Worm (Caenorhabditis elegans) whole organism, young adult: Measurements from ENCODE around the gene K10D11.7.

Source experiments
- B0019.2 ChIP-seq: fragments of 200-800 bp; sonication (Bioruptor generic); conservative IDR thresholded peaks from 2 replicates; pipeline ENCODE4 v1.3.6; 2022; ENCODE audit warnings: missing genetic modification reagents, missing genetic modification characterization, missing compliant biosample characterization
- B0336.3 ChIP-seq: fragments of 200-800 bp; sonication (Bioruptor generic); IDR thresholded peaks from 2 replicates; pipeline ENCODE4 v1.3.6; 2022; ENCODE audit warnings: missing genetic modification characterization, missing compliant biosample characterization
- F10E7.11 ChIP-seq: sonication (generic microtip); optimal IDR thresholded peaks from 2 replicates; lab custom pipeline; 2017; ENCODE audit warnings: mild to moderate bottlenecking, missing genetic modification characterization, moderate library complexity, missing compliant biosample characterization
- F23B12.7 ChIP-seq: sonication (generic microtip); optimal IDR thresholded peaks from 2 replicates; lab custom pipeline; 2017; ENCODE audit warnings: missing genetic modification characterization, mild to moderate bottlenecking, missing compliant biosample characterization, antibody characterized with exemption, moderate library complexity; ENCODE audit not compliant: insufficient read depth
- F37B4.10 ChIP-seq: fragments of 200-800 bp; sonication (Bioruptor generic); IDR thresholded peaks from 2 replicates; pipeline ENCODE4 v1.3.6; 2022; ENCODE audit warnings: missing genetic modification characterization, missing compliant biosample characterization
- F49E8.2 ChIP-seq: sonication (generic microtip); optimal IDR thresholded peaks from 3 replicates; lab custom pipeline; 2017; ENCODE audit warnings: missing genetic modification characterization, mild to moderate bottlenecking, missing compliant biosample characterization, antibody characterized with exemption, moderate library complexity; ENCODE audit not compliant: insufficient read depth
- F55B11.4 ChIP-seq: sonication (generic microtip); optimal IDR thresholded peaks from 2 replicates; lab custom pipeline; 2016; ENCODE audit warnings: missing compliant biosample characterization, missing genetic modification characterization, borderline replicate concordance; ENCODE audit not compliant: insufficient read depth
- F57C9.4 ChIP-seq: sonication (generic microtip); optimal IDR thresholded peaks from 2 replicates; lab custom pipeline; 2017; ENCODE audit warnings: mild to moderate bottlenecking, missing genetic modification characterization, missing compliant biosample characterization
- T07F8.4 ChIP-seq: sonication (generic microtip); optimal IDR thresholded peaks from 2 replicates; lab custom pipeline; 2016; ENCODE audit warnings: mild to moderate bottlenecking, missing genetic modification characterization, moderate library complexity, missing compliant biosample characterization
- Y53G8AR.9 ChIP-seq: fragments of 200-800 bp; sonication (Bioruptor generic); conservative IDR thresholded peaks from 2 replicates; pipeline ENCODE4 v1.3.6; 2022; ENCODE audit warnings: missing genetic modification reagents, missing genetic modification characterization, missing compliant biosample characterization
- Y56A3A.18 ChIP-seq: fragments of 200-800 bp; sonication (Bioruptor generic); IDR thresholded peaks from 2 replicates; pipeline ENCODE4 v1.3.6; 2022; ENCODE audit warnings: missing genetic modification reagents, missing genetic modification characterization, missing compliant biosample characterization
- ama-1 ChIP-seq, 3 experiments: fragments of 150-350 bp in 1 of 3; sonication (generic microtip) in 2 of 3; optimal IDR thresholded peaks; 2 replicates each; lab custom pipeline; 2014 to 2018; ENCODE audit warnings: missing biosample characterization in 2 of 3, missing genetic modification characterization in 2 of 3, missing genetic modification reagents in 2 of 3
- attf-6 ChIP-seq: fragments of 200-800 bp; sonication (Bioruptor generic); IDR thresholded peaks from 2 replicates; pipeline ENCODE4 v1.3.6; 2022; ENCODE audit warnings: missing genetic modification reagents, missing genetic modification characterization, missing compliant biosample characterization
- ceh-100 ChIP-seq: fragments of 200-800 bp; sonication (Bioruptor generic); IDR thresholded peaks from 2 replicates; pipeline ENCODE4 v1.3.6; 2022; ENCODE audit warnings: missing genetic modification reagents, missing genetic modification characterization, missing compliant biosample characterization
- ceh-27 ChIP-seq: fragments of 200-800 bp; sonication (Bioruptor generic); optimal IDR thresholded peaks from 2 replicates; lab custom pipeline; 2018; ENCODE audit warnings: mild to moderate bottlenecking, missing genetic modification characterization, moderate library complexity, missing compliant biosample characterization
- die-1 ChIP-seq: sonication (generic microtip); optimal IDR thresholded peaks from 2 replicates; lab custom pipeline; 2016; ENCODE audit warnings: missing genotype, mild to moderate bottlenecking, missing genetic modification characterization, missing compliant biosample characterization
- dox-1 ChIP-seq: fragments of 200-800 bp; sonication (Bioruptor generic); IDR thresholded peaks from 2 replicates; pipeline ENCODE4 v1.3.6; 2022; ENCODE audit warnings: missing genetic modification reagents, missing genetic modification characterization, missing compliant biosample characterization
- efl-1 ChIP-seq: fragments of 150-350 bp; optimal IDR thresholded peaks from 2 replicates; lab custom pipeline; 2014; ENCODE audit warnings: missing biosample characterization, missing genetic modification reagents, missing genetic modification characterization
- egrh-3 ChIP-seq: fragments of 200-800 bp; sonication (Bioruptor generic); IDR thresholded peaks from 2 replicates; pipeline ENCODE4 v1.3.6; 2022; ENCODE audit warnings: missing genetic modification reagents, missing genetic modification characterization, missing compliant biosample characterization
- fkh-3 ChIP-seq: sonication (generic microtip); optimal IDR thresholded peaks from 2 replicates; lab custom pipeline; 2016; ENCODE audit warnings: mild to moderate bottlenecking, missing genetic modification characterization, missing compliant biosample characterization
- hlh-26 ChIP-seq: fragments of 200-800 bp; sonication (Bioruptor generic); conservative IDR thresholded peaks from 2 replicates; pipeline ENCODE4 v1.3.6; 2022; ENCODE audit warnings: missing genetic modification reagents, missing genetic modification characterization, missing compliant biosample characterization
- lin-35 ChIP-seq, 3 experiments: fragments of 150-350 bp in 2 of 3; sonication (generic microtip) in 1 of 3; optimal IDR thresholded peaks; 2 replicates each; lab custom pipeline; 2014 to 2018; ENCODE audit warnings: missing biosample characterization in 3 of 3, missing genetic modification characterization in 3 of 3, missing genetic modification reagents in 3 of 3
- lin-40 ChIP-seq: sonication (generic microtip); optimal IDR thresholded peaks from 2 replicates; lab custom pipeline; 2016; ENCODE audit warnings: missing genetic modification characterization, mild to moderate bottlenecking, missing compliant biosample characterization, missing genotype, missing genetic modification reagents
- lsl-1 ChIP-seq: fragments of 200-800 bp; sonication (Bioruptor generic); optimal IDR thresholded peaks from 2 replicates; lab custom pipeline; 2018; ENCODE audit warnings: mild to moderate bottlenecking, missing genetic modification characterization, moderate library complexity, missing compliant biosample characterization
- madf-10 ChIP-seq: sonication (generic microtip); optimal IDR thresholded peaks from 2 replicates; lab custom pipeline; 2016; ENCODE audit warnings: mild to moderate bottlenecking, missing genetic modification characterization, missing compliant biosample characterization
- madf-3 ChIP-seq: fragments of 200-800 bp; sonication (Bioruptor generic); IDR thresholded peaks from 2 replicates; pipeline ENCODE4 v1.3.6; 2022; ENCODE audit warnings: missing genetic modification reagents, missing genetic modification characterization, missing compliant biosample characterization
- madf-6 ChIP-seq: fragments of 200-800 bp; sonication (Bioruptor generic); IDR thresholded peaks from 2 replicates; pipeline ENCODE4 v1.3.6; 2022; ENCODE audit warnings: missing genetic modification reagents, missing genetic modification characterization, missing compliant biosample characterization
- madf-8 ChIP-seq: fragments of 200-800 bp; sonication (Bioruptor generic); conservative IDR thresholded peaks from 2 replicates; pipeline ENCODE4 v1.3.6; 2022; ENCODE audit warnings: missing genetic modification reagents, missing genetic modification characterization, missing compliant biosample characterization
- nfya-2 ChIP-seq: fragments of 200-800 bp; sonication (Bioruptor generic); IDR thresholded peaks from 2 replicates; pipeline ENCODE4 v1.3.6; 2022; ENCODE audit warnings: missing genetic modification reagents, missing genetic modification characterization, missing compliant biosample characterization
- nhr-179 ChIP-seq: sonication (generic microtip); optimal IDR thresholded peaks from 2 replicates; lab custom pipeline; 2016; ENCODE audit warnings: mild to moderate bottlenecking, missing genetic modification characterization, missing compliant biosample characterization
- nhr-80 ChIP-seq: sonication (generic microtip); optimal IDR thresholded peaks from 2 replicates; lab custom pipeline; 2016; ENCODE audit warnings: missing genetic modification characterization, missing compliant biosample characterization
- nhr-90 ChIP-seq: sonication (generic microtip); optimal IDR thresholded peaks from 2 replicates; lab custom pipeline; 2016; ENCODE audit warnings: missing genotype, mild to moderate bottlenecking, missing genetic modification characterization, missing compliant biosample characterization
- sdz-38 ChIP-seq: sonication (generic microtip); optimal IDR thresholded peaks from 2 replicates; lab custom pipeline; 2016; ENCODE audit warnings: missing genotype, missing genetic modification characterization, missing compliant biosample characterization
- sea-2 ChIP-seq: fragments of 200-800 bp; sonication (Bioruptor generic); IDR thresholded peaks from 2 replicates; pipeline ENCODE4 v1.3.6; 2022; ENCODE audit warnings: missing genetic modification characterization, missing compliant biosample characterization
- tbx-9 ChIP-seq: sonication (generic microtip); optimal IDR thresholded peaks from 2 replicates; lab custom pipeline; 2016; ENCODE audit warnings: borderline replicate concordance, missing genetic modification characterization, inconsistent platforms, missing compliant biosample characterization
- unc-130 ChIP-seq: sonication (generic microtip); optimal IDR thresholded peaks from 2 replicates; lab custom pipeline; 2016; ENCODE audit warnings: missing genetic modification reagents, missing genetic modification characterization, missing compliant biosample characterization
- zfh-2 ChIP-seq: fragments of 200-800 bp; sonication (Bioruptor generic); conservative IDR thresholded peaks from 2 replicates; pipeline ENCODE4 v1.3.6; 2022; ENCODE audit warnings: missing genetic modification reagents, missing genetic modification characterization, missing compliant biosample characterization
- ztf-22 ChIP-seq: fragments of 200-800 bp; sonication (Bioruptor generic); optimal IDR thresholded peaks from 2 replicates; lab custom pipeline; 2018; ENCODE audit warnings: mild to moderate bottlenecking, missing genetic modification characterization, moderate library complexity, missing compliant biosample characterization
- ztf-25 ChIP-seq: fragments of 200-800 bp; sonication (Bioruptor generic); IDR thresholded peaks from 2 replicates; pipeline ENCODE4 v1.3.6; 2022; ENCODE audit warnings: missing genetic modification reagents, missing genetic modification characterization, missing compliant biosample characterization
- ztf-28 ChIP-seq: fragments of 200-800 bp; sonication (Bioruptor generic); IDR thresholded peaks from 2 replicates; pipeline ENCODE4 v1.3.6; 2022; ENCODE audit warnings: missing genetic modification reagents, missing genetic modification characterization, missing compliant biosample characterization

Gene K10D11.7

DNA sequence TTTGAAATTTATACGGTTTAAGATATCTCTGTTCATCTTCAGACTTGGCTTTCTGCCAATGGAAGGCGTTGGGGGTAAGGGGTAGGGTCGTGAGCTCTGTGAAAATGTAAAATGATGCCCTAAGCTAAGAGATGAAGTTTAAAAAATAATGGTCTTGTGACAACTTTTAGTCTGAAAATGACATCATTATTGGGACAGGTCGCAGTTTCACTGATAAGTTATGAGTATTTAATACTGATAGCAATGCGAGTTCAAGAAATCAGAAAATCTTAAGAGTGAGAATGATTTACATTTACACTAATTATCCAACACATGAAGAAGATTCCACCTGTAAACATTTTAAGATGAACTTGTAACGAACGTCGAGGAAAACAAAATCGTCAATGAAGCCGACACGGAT, 31.1 kb downstream of the K10D11.7 start:
- TF ChIP-seq nhr-80 (tag; lab: Kevin White, UChicago) (peak; percentile 5), nfya-2 (GFP tag; lab: Robert Waterston, UW) (no peak)

DNA sequence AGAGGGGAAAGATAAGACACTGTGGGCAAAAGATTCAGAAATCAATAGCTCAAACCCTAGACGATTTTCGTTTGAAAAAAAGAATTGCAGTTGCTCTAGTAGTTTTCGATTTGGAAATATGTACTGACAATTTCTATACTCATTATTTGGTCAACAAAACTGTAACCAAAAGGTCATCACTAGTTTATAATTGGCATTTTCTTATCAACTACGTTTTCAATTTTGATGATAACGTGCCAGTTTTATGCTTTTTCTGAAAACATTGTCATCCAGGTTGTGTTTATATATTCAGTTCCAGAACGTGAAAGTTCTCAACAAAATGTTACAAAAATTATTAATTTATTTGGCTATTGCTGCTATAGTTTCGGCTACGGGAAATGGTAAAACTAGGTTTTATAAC, 33.2 kb downstream of the K10D11.7 start, which contains the start of gene F55G11.8:
Gene F55G11.8, plus strand, starts transcription at position 245 of the 400 bp plus-strand sequence.
- peak; percentile 34 for TF ChIP-seq nhr-80 (tag; lab: Kevin White, UChicago)
- no peak for TF ChIP-seq B0336.3 (GFP tag; lab: Robert Waterston, UW)
- TF ChIP-seq, all 124 proteins: peak for 1

DNA sequence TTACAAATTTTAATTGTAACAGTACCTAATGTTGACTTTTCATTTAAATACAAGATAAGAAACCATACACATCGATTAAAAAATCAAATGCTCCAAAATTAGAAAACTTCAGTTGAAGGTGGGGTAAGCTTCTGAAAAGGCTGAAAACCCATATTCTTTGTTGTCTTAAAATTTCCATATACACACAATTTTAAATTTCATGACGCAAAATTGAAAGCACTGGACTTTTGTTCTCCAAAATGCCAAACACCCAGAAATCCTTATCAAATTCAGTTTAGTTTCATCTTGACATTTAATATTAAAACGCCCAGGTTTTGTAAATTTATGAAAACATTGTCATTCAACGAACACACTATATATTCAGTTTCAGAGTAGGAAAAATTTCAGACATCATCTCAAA, 35.6 kb downstream of the K10D11.7 start, which contains the start of gene F55G11.7:
Gene F55G11.7, plus strand, starts transcription at position 301 of the 400 bp plus-strand sequence.
- TF ChIP-seq Y53G8AR.9 (GFP tag; lab: Robert Waterston, UW) (no peak), hlh-26 (no peak), ztf-25 (GFP tag; lab: Robert Waterston, UW) (no peak), F49E8.2 (no peak), sdz-38 (tag; lab: Kevin White, UChicago) (no peak)
- TF ChIP-seq, all 124 proteins: peak for 0

DNA sequence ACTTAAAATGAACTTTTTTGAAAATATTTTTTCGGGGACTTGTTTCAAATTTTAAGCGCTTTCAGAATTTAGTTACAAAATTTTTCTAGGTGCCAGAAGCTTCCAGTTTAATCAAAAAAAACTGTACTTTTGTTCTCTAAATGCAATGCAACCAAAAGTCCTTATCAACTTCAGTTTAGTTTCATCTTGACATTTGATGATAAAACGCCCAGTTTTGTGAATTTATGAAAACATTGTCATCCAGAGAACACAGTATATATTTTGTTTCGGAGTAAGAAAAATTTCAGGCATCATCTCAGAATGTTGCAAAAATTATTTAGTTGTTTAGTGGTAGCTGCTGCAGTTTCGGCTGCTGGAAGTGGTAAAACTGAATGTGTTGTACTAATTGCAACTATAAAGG, 38.1 kb downstream of the K10D11.7 start, which contains the start of gene F55G11.6:
Gene F55G11.6, plus strand, starts transcription at position 301 of the 400 bp plus-strand sequence.
- TF ChIP-seq dox-1 (GFP tag; lab: Robert Waterston, UW) (no peak), B0019.2 (no peak), nhr-80 (tag; lab: Kevin White, UChicago) (no peak), tbx-9 (tag; lab: Kevin White, UChicago) (no peak), attf-6 (no peak), F23B12.7 (tag; lab: Kevin White, UChicago) (no peak)

DNA sequence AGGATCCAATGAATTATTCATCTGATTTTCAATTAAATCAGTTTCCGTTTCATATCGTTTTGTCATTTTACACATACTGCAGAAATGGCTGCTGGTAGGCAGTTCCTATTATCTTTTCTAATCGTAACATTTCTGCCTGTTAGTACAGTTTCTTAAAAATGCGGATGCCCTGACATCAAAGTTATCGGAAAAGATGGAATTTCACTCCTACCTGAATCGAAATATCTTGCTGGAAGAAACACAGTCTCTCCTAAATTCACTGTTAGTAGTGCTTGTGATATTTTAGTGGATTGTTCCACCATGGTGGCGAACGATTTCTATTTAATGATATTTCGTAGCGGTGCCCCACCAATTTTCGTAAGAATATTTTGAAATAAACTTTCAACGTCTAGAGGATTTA, 47.3 kb downstream of the K10D11.7 start, which contains the start of gene F55G11.10:
Gene F55G11.10, plus strand, starts transcription at position 301 of the 400 bp plus-strand sequence.
- TF ChIP-seq ceh-100 (GFP tag; lab: Robert Waterston, UW) (no peak), Y53G8AR.9 (GFP tag; lab: Robert Waterston, UW) (no peak), madf-8 (GFP tag; lab: Robert Waterston, UW) (no peak), ceh-27 (no peak), madf-3 (GFP tag; lab: Robert Waterston, UW) (no peak), F10E7.11 (tag; lab: Kevin White, UChicago) (no peak), die-1 (tag; lab: Kevin White, UChicago) (no peak), lsl-1 (GFP tag; lab: Kevin White, UChicago) (no peak), lin-40 (no peak), egrh-3 (GFP tag; lab: Robert Waterston, UW) (no peak), madf-6 (GFP tag; lab: Robert Waterston, UW) (no peak), F37B4.10 (no peak), F55B11.4 (tag; lab: Kevin White, UChicago) (no peak), Y56A3A.18 (GFP tag; lab: Robert Waterston, UW) (no peak), nhr-179 (tag; lab: Kevin White, UChicago) (no peak), tbx-9 (tag; lab: Kevin White, UChicago) (no peak), nhr-90 (no peak), sea-2 (GFP tag; lab: Robert Waterston, UW) (no peak)

DNA sequence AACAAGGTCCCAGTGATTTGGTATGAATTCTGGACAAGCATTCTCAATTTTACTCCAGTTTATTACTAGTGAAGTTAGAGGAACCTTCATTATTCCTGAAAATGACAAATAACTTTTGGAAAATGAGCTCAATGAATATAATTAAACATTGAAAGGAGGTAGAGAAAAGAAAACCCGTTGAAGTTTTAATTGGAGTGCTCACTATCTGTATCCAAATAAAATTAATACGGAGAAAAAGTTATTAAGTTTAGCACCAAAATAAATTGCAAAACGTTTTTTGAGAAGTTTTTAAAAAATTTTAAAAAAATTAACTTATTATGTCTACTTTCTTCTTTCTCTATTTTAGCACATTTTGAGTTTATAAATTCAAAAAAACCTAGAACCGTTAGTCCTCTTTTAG, 49.3 kb downstream of the K10D11.7 start, which contains the start of gene F55G11.1:
Gene F55G11.1, minus strand, starts transcription at position 101 of the 400 bp plus-strand sequence.
- TF ChIP-seq F57C9.4 (tag; lab: Kevin White, UChicago) (no peak), T07F8.4 (tag; lab: Kevin White, UChicago) (no peak), zfh-2 (GFP tag; lab: Robert Waterston, UW) (no peak), lin-35 (GFP tag; optimal IDR thresholded peaks at IDR 0.05; lab: Kevin White, UChicago) (no peak), F10E7.11 (tag; lab: Kevin White, UChicago) (no peak), ztf-22 (GFP tag; lab: Kevin White, UChicago) (no peak), ztf-28 (GFP tag; lab: Robert Waterston, UW) (no peak), madf-10 (no peak), tbx-9 (tag; lab: Kevin White, UChicago) (no peak), ama-1 (optimal IDR thresholded peaks at IDR 0.05; lab: Kevin White, UChicago) (no peak), ama-1 (GFP tag; optimal IDR thresholded peaks at IDR 0.05; lab: Kevin White, UChicago) (no peak), fkh-3 (tag; lab: Kevin White, UChicago) (no peak), efl-1 (no peak), unc-130 (no peak)
